Fruit fly (Drosophila melanogaster): Measurements from ENCODE around the gene nrv2.

nrv2 gene

dm6 chr2L:6826298-6826697, 27.6 kb upstream of the nrv2 start (continued):
- no peak for TF ChIP-seq lmd (GFP tag; IDR thresholded peaks at IDR 0.05)
- TF ChIP-seq fd102C (GFP tag; optimal IDR thresholded peaks at IDR 0.05) = peak; percentile 28
- no peak for TF ChIP-seq caup (GFP tag; optimal IDR thresholded peaks at IDR 0.05; ENCODE audit: severe bottlenecking)
- no peak for TF ChIP-seq CG32532 (GFP tag; IDR thresholded peaks at IDR 0.05)
- TF ChIP-seq CG11247 (GFP tag; IDR thresholded peaks at IDR 0.05) = no peak
- no peak for TF ChIP-seq her (GFP tag; optimal IDR thresholded peaks at IDR 0.05)
- TF ChIP-seq CG13424 (tag; optimal IDR thresholded peaks at IDR 0.05) = no peak
- no peak for TF ChIP-seq so (GFP tag; IDR thresholded peaks at IDR 0.05)
- peak; percentile 21 for TF ChIP-seq CG9727 (GFP tag; optimal IDR thresholded peaks at IDR 0.05)
- TF ChIP-seq pan (optimal IDR thresholded peaks at IDR 0.05) = no peak
- no peak for TF ChIP-seq pan (GFP tag; optimal IDR thresholded peaks at IDR 0.05 in 1 of 2, IDR thresholded peaks at IDR 0.05 in 1 of 2)
- TF ChIP-seq tgo (GFP tag; IDR thresholded peaks at IDR 0.05) = no peak
- TF ChIP-seq CG2202 (tag; optimal IDR thresholded peaks at IDR 0.05) = peak; percentile 20
- TF ChIP-seq CG33557 (GFP tag; optimal IDR thresholded peaks at IDR 0.05) = peak; percentile 48
- TF ChIP-seq CG6689 (GFP tag; IDR thresholded peaks at IDR 0.05) = no peak
- TF ChIP-seq CG5953 (GFP tag; IDR thresholded peaks at IDR 0.05) = no peak
- no peak for TF ChIP-seq chn (GFP tag; optimal IDR thresholded peaks at IDR 0.05)
- no peak for TF ChIP-seq CG8281 (tag; optimal IDR thresholded peaks at IDR 0.05)
- no peak for TF ChIP-seq CG14710 (tag; optimal IDR thresholded peaks at IDR 0.05)
- TF ChIP-seq usp (GFP tag; optimal IDR thresholded peaks at IDR 0.05) = no peak
- TF ChIP-seq Nf-YB (GFP tag; optimal IDR thresholded peaks at IDR 0.05) = peak; percentile 19
- TF ChIP-seq cad (GFP tag; optimal IDR thresholded peaks at IDR 0.05) = peak; percentile 71
- no peak for TF ChIP-seq seq (GFP tag; IDR thresholded peaks at IDR 0.05)
- TF ChIP-seq CG12071 (GFP tag; optimal IDR thresholded peaks at IDR 0.05) = no peak
- TF ChIP-seq zen (tag; optimal IDR thresholded peaks at IDR 0.05) = peak; percentile 7
- no peak for TF ChIP-seq tap (tag; optimal IDR thresholded peaks at IDR 0.05)
- TF ChIP-seq Myb (GFP tag; optimal IDR thresholded peaks at IDR 0.05) = no peak
- no peak for TF ChIP-seq Med (GFP tag)
- TF ChIP-seq GATAe (GFP tag; conservative IDR thresholded peaks at IDR 0.05) = no peak
- TF ChIP-seq ap (GFP tag; IDR thresholded peaks at IDR 0.05) = no peak
- no peak for TF ChIP-seq CG6272 (GFP tag; IDR thresholded peaks at IDR 0.05)
- peak; percentile 66 for TF ChIP-seq Kr (GFP tag; optimal IDR thresholded peaks at IDR 0.05)
- TF ChIP-seq Camta (GFP tag; optimal IDR thresholded peaks at IDR 0.05) = no peak
- no peak for TF ChIP-seq CG17829 (tag; optimal IDR thresholded peaks at IDR 0.05)
- TF ChIP-seq Sry-δ (GFP tag; optimal IDR thresholded peaks at IDR 0.05) = no peak
- no peak for TF ChIP-seq fu2 (GFP tag; optimal IDR thresholded peaks at IDR 0.05)
- TF ChIP-seq pros (GFP tag; optimal IDR thresholded peaks at IDR 0.05) = no peak
- no peak for TF ChIP-seq cg (GFP tag; optimal IDR thresholded peaks at IDR 0.05)
- 0 out of 3 replicates have a peak, but pooled peaks have one; percentile 76 for TF ChIP-seq CG2199 (GFP tag; IDR thresholded peaks at IDR 0.05)
- peak; percentile 23 for TF ChIP-seq dmrt11E (tag; optimal IDR thresholded peaks at IDR 0.05)
- TF ChIP-seq amos (GFP tag; IDR thresholded peaks at IDR 0.05; ENCODE audit: partially characterized antibody) = no peak

dm6 chr2L:6822044-6822443, 23.4 kb upstream of the nrv2 start:
- TF ChIP-seq Adf1 (GFP tag; IDR thresholded peaks at IDR 0.05) = peak; percentile 85
- peak; percentile 33 for TF ChIP-seq Jarid2 (GFP tag; optimal IDR thresholded peaks at IDR 0.05)
- TF ChIP-seq Bgb (GFP tag; IDR thresholded peaks at IDR 0.05; ENCODE audit: partially characterized antibody) = peak; percentile 5; the same call in 1 of the 2 replicates
- TF ChIP-seq BEAF-32 (GFP tag; optimal IDR thresholded peaks at IDR 0.05) = no peak
- TF ChIP-seq hb (GFP tag; IDR thresholded peaks at IDR 0.05; ENCODE audit: partially characterized antibody) = 0 out of 3 replicates have a peak, but pooled peaks have one; percentile 14
- no peak for TF ChIP-seq seq (GFP tag; IDR thresholded peaks at IDR 0.05)
- TF ChIP-seq sens-2 (GFP tag; IDR thresholded peaks at IDR 0.05) = peak; percentile 97
- 0 out of 3 replicates have a peak, but pooled peaks have one; percentile 10 for TF ChIP-seq zfh1 (GFP tag; IDR thresholded peaks at IDR 0.05)
